Worm (Caenorhabditis elegans) whole organism, L3 larva: ENCODE results near the gene F53F1.2.

Source experiments
- ZK546.5 ChIP-seq: sonication (generic microtip); optimal IDR thresholded peaks from 2 replicates; lab custom pipeline; 2017; ENCODE audit warnings: missing biosample characterization, missing genetic modification characterization
- aly-2 ChIP-seq: fragments of 150-350 bp; optimal IDR thresholded peaks from 2 replicates; lab custom pipeline; 2014; ENCODE audit warnings: missing biosample characterization, missing genetic modification characterization
- ceh-16 ChIP-seq: sonication (generic microtip); optimal IDR thresholded peaks from 2 replicates; lab custom pipeline; 2017; ENCODE audit warnings: missing biosample characterization, missing genetic modification characterization
- ceh-28 ChIP-seq: fragments of 150-350 bp; optimal IDR thresholded peaks from 2 replicates; lab custom pipeline; 2014; ENCODE audit warnings: missing biosample characterization, missing genetic modification reagents, missing genetic modification characterization
- ceh-82 ChIP-seq: fragments of 150-350 bp; optimal IDR thresholded peaks from 2 replicates; lab custom pipeline; 2014; ENCODE audit warnings: missing biosample characterization, missing genetic modification characterization
- ceh-9 ChIP-seq: sonication (generic microtip); optimal IDR thresholded peaks from 2 replicates; lab custom pipeline; 2018; ENCODE audit warnings: missing biosample characterization, missing genetic modification characterization
- daf-12 ChIP-seq: fragments of 150-350 bp; optimal IDR thresholded peaks from 2 replicates; lab custom pipeline; 2014; ENCODE audit warnings: missing biosample characterization, missing genetic modification reagents, missing genetic modification characterization
- egl-27 ChIP-seq: sonication (generic microtip); optimal IDR thresholded peaks from 4 replicates; lab custom pipeline; 2017; ENCODE audit warnings: missing biosample characterization, missing genetic modification reagents, missing genetic modification characterization
- egl-5 ChIP-seq: fragments of 150-350 bp; optimal IDR thresholded peaks from 2 replicates; lab custom pipeline; 2017; ENCODE audit warnings: missing biosample characterization, missing genetic modification reagents, missing genetic modification characterization, inconsistent platforms
- elt-1 ChIP-seq: fragments of 150-350 bp; optimal IDR thresholded peaks from 2 replicates; lab custom pipeline; 2014; ENCODE audit warnings: missing biosample characterization, missing genetic modification characterization
- elt-2 ChIP-seq: sonication (generic microtip); optimal IDR thresholded peaks from 2 replicates; lab custom pipeline; 2016; ENCODE audit warnings: missing genetic modification reagents, mild to moderate bottlenecking, missing genetic modification characterization, missing compliant biosample characterization
- elt-3 ChIP-seq, 3 experiments: fragments of 150-350 bp in 1 of 3; sonication (generic microtip) in 2 of 3; optimal IDR thresholded peaks; 2 replicates in 2 of 3; 4 replicates in 1 of 3; lab custom pipeline; 2014 to 2017; ENCODE audit warnings: missing biosample characterization in 3 of 3, missing genetic modification characterization in 3 of 3
- eor-1 ChIP-seq, 2 experiments: fragments of 150-350 bp; optimal IDR thresholded peaks; 2 replicates each; lab custom pipeline; 2014 to 2018; ENCODE audit warnings: missing biosample characterization in 2 of 2, missing genetic modification characterization in 2 of 2
- fkh-10 ChIP-seq: sonication (generic microtip); optimal IDR thresholded peaks from 2 replicates; lab custom pipeline; 2017; ENCODE audit warnings: missing biosample characterization, missing genetic modification reagents, missing genetic modification characterization
- fos-1 ChIP-seq: fragments of 150-350 bp; optimal IDR thresholded peaks from 2 replicates; lab custom pipeline; 2014; ENCODE audit warnings: missing biosample characterization, missing genetic modification characterization
- hmg-11 ChIP-seq: sonication (generic microtip); optimal IDR thresholded peaks from 2 replicates; lab custom pipeline; 2016; ENCODE audit warnings: missing genetic modification characterization, missing compliant biosample characterization
- jun-1 ChIP-seq: fragments of 150-350 bp; optimal IDR thresholded peaks from 2 replicates; lab custom pipeline; 2014; ENCODE audit warnings: missing biosample characterization, missing genetic modification reagents, missing genetic modification characterization
- lin-15B ChIP-seq: fragments of 150-350 bp; optimal IDR thresholded peaks from 2 replicates; lab custom pipeline; 2014; ENCODE audit warnings: missing biosample characterization, missing genetic modification characterization
- lin-39 ChIP-seq: fragments of 150-350 bp; optimal IDR thresholded peaks from 2 replicates; lab custom pipeline; 2018; ENCODE audit warnings: missing biosample characterization, missing genetic modification reagents, missing genetic modification characterization
- lsy-12 ChIP-seq: sonication (generic microtip); optimal IDR thresholded peaks from 2 replicates; lab custom pipeline; 2016; ENCODE audit warnings: mild to moderate bottlenecking, missing genetic modification characterization, missing compliant biosample characterization
- mdl-1 ChIP-seq: fragments of 150-350 bp; optimal IDR thresholded peaks from 2 replicates; lab custom pipeline; 2014; ENCODE audit warnings: missing biosample characterization, missing genetic modification characterization
- mml-1 ChIP-seq: fragments of 150-350 bp; sonication (generic microtip); optimal IDR thresholded peaks from 3 replicates; lab custom pipeline; 2014; ENCODE audit warnings: missing biosample characterization, missing genetic modification characterization
- nfya-1 ChIP-seq: sonication (generic microtip); optimal IDR thresholded peaks from 2 replicates; lab custom pipeline; 2017; ENCODE audit warnings: missing genetic modification characterization, mild to moderate bottlenecking, missing compliant biosample characterization, antibody characterized with exemption, moderate library complexity; ENCODE audit not compliant: insufficient read depth
- nhr-11 ChIP-seq: fragments of 150-350 bp; optimal IDR thresholded peaks from 2 replicates; lab custom pipeline; 2014; ENCODE audit warnings: missing biosample characterization, missing genetic modification characterization
- nhr-12 ChIP-seq: fragments of 150-350 bp; optimal IDR thresholded peaks from 2 replicates; lab custom pipeline; 2014; ENCODE audit warnings: missing biosample characterization, missing genetic modification characterization
- nhr-23 ChIP-seq: fragments of 150-350 bp; optimal IDR thresholded peaks from 2 replicates; lab custom pipeline; 2014; ENCODE audit warnings: missing biosample characterization, missing genetic modification reagents, missing genetic modification characterization
- nhr-237 ChIP-seq: fragments of 150-350 bp; optimal IDR thresholded peaks from 2 replicates; lab custom pipeline; 2014; ENCODE audit warnings: missing biosample characterization, missing genetic modification characterization
- nhr-25 ChIP-seq: sonication (generic microtip); optimal IDR thresholded peaks from 2 replicates; lab custom pipeline; 2017; ENCODE audit warnings: missing biosample characterization, missing genetic modification characterization
- nhr-28 ChIP-seq: fragments of 150-350 bp; optimal IDR thresholded peaks from 2 replicates; lab custom pipeline; 2014; ENCODE audit warnings: missing biosample characterization, missing genetic modification characterization
- nhr-43 ChIP-seq: sonication (generic microtip); optimal IDR thresholded peaks from 2 replicates; lab custom pipeline; 2016; ENCODE audit warnings: mild to moderate bottlenecking, missing genetic modification characterization, missing compliant biosample characterization; ENCODE audit not compliant: poor library complexity, severe bottlenecking
- nhr-67 ChIP-seq: fragments of 150-350 bp; optimal IDR thresholded peaks from 2 replicates; lab custom pipeline; 2014; ENCODE audit warnings: missing biosample characterization, missing genetic modification characterization
- nhr-76 ChIP-seq: fragments of 150-350 bp; sonication (generic microtip); optimal IDR thresholded peaks from 5 replicates; lab custom pipeline; 2014; ENCODE audit warnings: missing biosample characterization, missing genetic modification characterization
- nhr-77 ChIP-seq: fragments of 150-350 bp; optimal IDR thresholded peaks from 2 replicates; lab custom pipeline; 2014; ENCODE audit warnings: missing biosample characterization, missing genetic modification characterization
- pha-4 ChIP-seq: fragments of 150-350 bp; optimal IDR thresholded peaks from 2 replicates; lab custom pipeline; 2014; ENCODE audit warnings: missing biosample characterization, missing genetic modification reagents, missing genetic modification characterization
- pqm-1 ChIP-seq: fragments of 150-350 bp; optimal IDR thresholded peaks from 2 replicates; lab custom pipeline; 2017; ENCODE audit warnings: missing biosample characterization, missing genetic modification characterization, inconsistent platforms
- sea-2 ChIP-seq: fragments of 150-350 bp; sonication (generic microtip); optimal IDR thresholded peaks from 4 replicates; lab custom pipeline; 2014; ENCODE audit warnings: missing biosample characterization, missing genetic modification reagents, missing genetic modification characterization
- skn-1 ChIP-seq: fragments of 150-350 bp; optimal IDR thresholded peaks from 2 replicates; lab custom pipeline; 2014; ENCODE audit warnings: missing biosample characterization, missing genetic modification characterization
- snpc-4 ChIP-seq: fragments of 150-350 bp; optimal IDR thresholded peaks from 2 replicates; lab custom pipeline; 2014; ENCODE audit warnings: missing biosample characterization, missing genetic modification characterization
- tbx-2 ChIP-seq: sonication (generic microtip); optimal IDR thresholded peaks from 2 replicates; lab custom pipeline; 2016; ENCODE audit warnings: mild to moderate bottlenecking, missing genetic modification characterization, missing compliant biosample characterization
- unc-39 ChIP-seq: sonication (generic microtip); optimal IDR thresholded peaks from 4 replicates; lab custom pipeline; 2017; ENCODE audit warnings: missing biosample characterization, missing genetic modification characterization
- unc-62 ChIP-seq: fragments of 150-350 bp; sonication (generic microtip); optimal IDR thresholded peaks from 4 replicates; lab custom pipeline; 2014; ENCODE audit warnings: missing biosample characterization, missing genetic modification reagents, missing genetic modification characterization
- zag-1 ChIP-seq: fragments of 150-350 bp; optimal IDR thresholded peaks from 2 replicates; lab custom pipeline; 2014; ENCODE audit warnings: missing biosample characterization, missing genetic modification characterization
- ztf-11 ChIP-seq: fragments of 150-350 bp; optimal IDR thresholded peaks from 2 replicates; lab custom pipeline; 2014; ENCODE audit warnings: missing biosample characterization, missing genetic modification characterization
- ztf-4 ChIP-seq: fragments of 150-350 bp; optimal IDR thresholded peaks from 2 replicates; lab custom pipeline; 2014; ENCODE audit warnings: missing biosample characterization, missing genetic modification characterization

F53F1.2 gene

DNA sequence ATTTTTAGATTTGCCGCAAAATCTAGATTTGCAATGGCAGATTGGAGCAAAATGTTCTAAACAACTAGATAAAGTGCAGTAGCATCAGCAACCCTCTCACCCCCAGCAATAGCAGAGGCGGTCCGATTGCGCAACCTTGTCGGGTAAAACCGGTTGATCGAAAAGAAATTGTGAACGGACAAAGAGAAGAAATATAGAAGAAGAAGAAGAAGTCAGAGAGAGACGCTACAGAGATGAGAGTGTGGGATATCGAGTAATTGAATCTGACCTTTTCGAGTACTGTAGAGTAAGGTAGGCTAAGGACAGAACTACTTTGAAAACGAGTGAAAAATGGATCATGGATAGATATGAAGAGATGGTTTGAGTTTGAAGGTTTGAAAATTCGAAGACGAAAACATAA is 30.8 kb upstream of the F53F1.2 start (continued):
- TF ChIP-seq nhr-12 (tag; lab: Kevin White, UChicago) (no peak), tbx-2 (tag; lab: Kevin White, UChicago) (no peak), nhr-67 (tag; lab: Kevin White, UChicago) (no peak), egl-5 (tag; lab: Kevin White, UChicago) (no peak), fkh-10 (GFP tag; lab: Kevin White, UChicago) (no peak), mml-1 (tag; lab: Kevin White, UChicago) (no peak), eor-1 (tag; optimal IDR thresholded peaks at IDR 0.05; lab: Kevin White, UChicago) (no peak), jun-1 (tag; lab: Kevin White, UChicago) (no peak), hmg-11 (tag; lab: Kevin White, UChicago) (no peak), unc-62 (GFP tag; lab: Kevin White, UChicago) (no peak), ZK546.5 (tag; lab: Kevin White, UChicago) (no peak), nhr-77 (tag; lab: Kevin White, UChicago) (no peak), zag-1 (tag; lab: Kevin White, UChicago) (no peak), elt-3 (tag; optimal IDR thresholded peaks at IDR 0.05; lab: Kevin White, UChicago) (no peak), sea-2 (GFP tag; lab: Kevin White, UChicago) (no peak), ztf-4 (tag; lab: Kevin White, UChicago) (no peak), pqm-1 (tag; lab: Kevin White, UChicago) (no peak), ceh-16 (tag; lab: Kevin White, UChicago) (no peak), nhr-11 (tag; lab: Kevin White, UChicago) (no peak), daf-12 (tag; lab: Kevin White, UChicago) (no peak)

DNA sequence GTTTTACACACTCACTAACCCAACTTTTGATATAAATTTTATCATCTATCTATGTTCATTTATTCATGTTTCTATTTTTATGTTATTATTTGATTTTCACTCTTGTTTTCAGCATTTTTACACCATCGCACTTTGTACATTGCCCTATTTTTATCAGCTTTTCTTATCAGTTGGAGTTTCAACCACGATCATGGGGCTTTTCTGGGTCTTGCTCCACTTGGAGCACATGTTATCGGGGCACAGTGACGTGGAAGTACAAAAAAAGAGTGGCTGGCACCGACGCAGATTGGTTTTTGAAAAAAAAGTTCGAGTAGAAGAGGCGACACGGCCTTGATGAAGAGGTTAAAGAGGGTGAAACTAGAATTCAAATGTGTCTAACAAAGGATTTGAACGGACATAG is 29.5 kb upstream of the F53F1.2 start:
- TF ChIP-seq ztf-4 (tag; lab: Kevin White, UChicago) = no peak
- no peak for TF ChIP-seq mdl-1
- TF ChIP-seq nhr-77 (tag; lab: Kevin White, UChicago) = no peak
- no peak for TF ChIP-seq ceh-9 (tag; lab: Kevin White, UChicago)
- TF ChIP-seq snpc-4 (tag; lab: Kevin White, UChicago) = no peak
- peak; percentile 4 for TF ChIP-seq nhr-25
- no peak for TF ChIP-seq daf-12 (tag; lab: Kevin White, UChicago)
- TF ChIP-seq nhr-76 (tag; lab: Kevin White, UChicago) = no peak
- no peak for TF ChIP-seq skn-1 (tag; lab: Kevin White, UChicago)
- peak; percentile 57 for TF ChIP-seq pha-4 (tag; lab: Kevin White, UChicago)
- TF ChIP-seq ceh-28 = no peak
- peak; percentile 39 for TF ChIP-seq jun-1 (tag; lab: Kevin White, UChicago)
- TF ChIP-seq elt-3 (tag; optimal IDR thresholded peaks at IDR 0.05; lab: Kevin White, UChicago) = no peak
- no peak for TF ChIP-seq lin-15B (tag; lab: Kevin White, UChicago)
- TF ChIP-seq nhr-23 = no peak
- TF ChIP-seq unc-39 = no peak
- peak; percentile 99 for TF ChIP-seq elt-2 (tag; lab: Kevin White, UChicago)
- TF ChIP-seq nhr-11 (tag; lab: Kevin White, UChicago) = no peak
- TF ChIP-seq pqm-1 (tag; lab: Kevin White, UChicago) = peak; percentile 96
- no peak for TF ChIP-seq nhr-43 (tag; lab: Kevin White, UChicago)

ce11 chrV:13380178-13380577 is 26.4 kb upstream of the F53F1.2 start, which contains the start of gene ifbp-1:
TSS of gene ifbp-1 (minus strand) at chrV:13380262.
- TF ChIP-seq ceh-28 (no peak), nhr-76 (tag; lab: Kevin White, UChicago) (no peak), nhr-28 (tag; lab: Kevin White, UChicago) (no peak), jun-1 (tag; lab: Kevin White, UChicago) (peak; percentile 0), nhr-23 (peak; percentile 88), tbx-2 (tag; lab: Kevin White, UChicago) (peak; percentile 16), unc-62 (GFP tag; lab: Kevin White, UChicago) (no peak), ztf-4 (tag; lab: Kevin White, UChicago) (no peak), eor-1 (tag; optimal IDR thresholded peaks at IDR 0.05; lab: Kevin White, UChicago) (no peak), ceh-9 (tag; lab: Kevin White, UChicago) (no peak), lin-39 (tag; lab: Kevin White, UChicago) (no peak), ztf-11 (no peak), nhr-43 (tag; lab: Kevin White, UChicago) (peak; percentile 65), sea-2 (GFP tag; lab: Kevin White, UChicago) (no peak), aly-2 (no peak), elt-2 (tag; lab: Kevin White, UChicago) (no peak), mml-1 (tag; lab: Kevin White, UChicago) (no peak), nhr-11 (tag; lab: Kevin White, UChicago) (no peak), fkh-10 (GFP tag; lab: Kevin White, UChicago) (no peak), elt-3 (tag; optimal IDR thresholded peaks at IDR 0.05; lab: Kevin White, UChicago) (peak in 1 of 3 experiments; percentile 67), pqm-1 (tag; lab: Kevin White, UChicago) (no peak), nfya-1 (tag; lab: Kevin White, UChicago) (no peak), ZK546.5 (tag; lab: Kevin White, UChicago) (no peak), zag-1 (tag; lab: Kevin White, UChicago) (no peak), nhr-25 (peak; percentile 96), fos-1 (tag; lab: Kevin White, UChicago) (no peak), lin-15B (tag; lab: Kevin White, UChicago) (no peak), mdl-1 (peak; percentile 26), pha-4 (tag; lab: Kevin White, UChicago) (no peak), nhr-77 (tag; lab: Kevin White, UChicago) (no peak), egl-27 (tag; lab: Kevin White, UChicago) (no peak), nhr-237 (tag; lab: Kevin White, UChicago) (no peak), ceh-16 (tag; lab: Kevin White, UChicago) (peak; percentile 36), skn-1 (tag; lab: Kevin White, UChicago) (no peak), ceh-82 (tag; lab: Kevin White, UChicago) (no peak), nhr-12 (tag; lab: Kevin White, UChicago) (no peak), elt-1 (tag; lab: Kevin White, UChicago) (peak; percentile 54), lsy-12 (tag; lab: Kevin White, UChicago) (peak; percentile 27)
